Worm (Caenorhabditis elegans) whole organism, L1 larva: Measurements from ENCODE around the gene C54D10.3.

Experiments
- C04F5.9 ChIP-seq: sonication (generic microtip); optimal IDR thresholded peaks from 2 replicates; lab custom pipeline; 2016; ENCODE audit warnings: missing genetic modification characterization, missing compliant biosample characterization
- C16A3.4 ChIP-seq: fragments of 150-350 bp; optimal IDR thresholded peaks from 2 replicates; lab custom pipeline; 2014; ENCODE audit warnings: missing biosample characterization, missing genetic modification characterization
- Y116A8C.19 ChIP-seq: sonication (generic microtip); optimal IDR thresholded peaks from 2 replicates; lab custom pipeline; 2016; ENCODE audit warnings: missing compliant biosample characterization, missing genetic modification characterization, borderline replicate concordance
- aha-1 ChIP-seq: fragments of 150-350 bp; optimal IDR thresholded peaks from 2 replicates; lab custom pipeline; 2014; ENCODE audit warnings: missing biosample characterization, missing genetic modification characterization
- ama-1 ChIP-seq: fragments of 150-350 bp; optimal IDR thresholded peaks from 2 replicates; lab custom pipeline; 2014
- ceh-82 ChIP-seq, 3 experiments: fragments of 150-350 bp in 1 of 3; sonication (generic microtip) in 2 of 3; optimal IDR thresholded peaks; 2 replicates each; lab custom pipeline; 2014 to 2017; ENCODE audit warnings: missing biosample characterization in 3 of 3, missing genetic modification characterization in 3 of 3
- ceh-88 ChIP-seq: fragments of 200-800 bp; sonication (Bioruptor generic); IDR thresholded peaks from 2 replicates; pipeline ENCODE4 v1.3.6; 2022; ENCODE audit warnings: missing genetic modification characterization, missing compliant biosample characterization
- ces-1 ChIP-seq: fragments of 150-350 bp; optimal IDR thresholded peaks from 2 replicates; lab custom pipeline; 2014; ENCODE audit warnings: missing biosample characterization, missing genetic modification reagents, missing genetic modification characterization
- dpl-1 ChIP-seq, 3 experiments: fragments of 150-350 bp in 2 of 3; sonication (generic microtip) in 1 of 3; optimal IDR thresholded peaks; 2 replicates each; lab custom pipeline; 2014 to 2017; ENCODE audit warnings: missing biosample characterization in 3 of 3, missing genetic modification characterization in 3 of 3, missing genetic modification reagents in 3 of 3
- dsc-1 ChIP-seq: sonication (generic microtip); optimal IDR thresholded peaks from 2 replicates; lab custom pipeline; 2016; ENCODE audit warnings: mild to moderate bottlenecking, missing genetic modification characterization, missing compliant biosample characterization
- egl-27 ChIP-seq, 2 experiments: fragments of 150-350 bp in 1 of 2; sonication (generic microtip); optimal IDR thresholded peaks; 3 replicates each; lab custom pipeline; 2017 to 2018; ENCODE audit warnings: missing biosample characterization in 2 of 2, missing genetic modification characterization in 2 of 2, missing genetic modification reagents in 2 of 2
- elt-2 ChIP-seq: sonication (generic microtip); optimal IDR thresholded peaks from 2 replicates; lab custom pipeline; 2016; ENCODE audit warnings: missing genetic modification characterization, mild to moderate bottlenecking, inconsistent platforms, missing compliant biosample characterization, missing genetic modification reagents
- ets-5 ChIP-seq: fragments of 200-800 bp; sonication (Bioruptor generic); IDR thresholded peaks from 2 replicates; pipeline ENCODE4 v1.3.6; 2022; ENCODE audit warnings: missing genetic modification characterization, missing compliant biosample characterization
- fkh-10 ChIP-seq: sonication (generic microtip); optimal IDR thresholded peaks from 2 replicates; lab custom pipeline; 2017; ENCODE audit warnings: missing biosample characterization, missing genetic modification reagents, missing genetic modification characterization
- fos-1 ChIP-seq: fragments of 150-350 bp; optimal IDR thresholded peaks from 2 replicates; lab custom pipeline; 2014; ENCODE audit warnings: missing biosample characterization, missing genetic modification characterization
- hlh-4 ChIP-seq: sonication (generic microtip); optimal IDR thresholded peaks from 2 replicates; lab custom pipeline; 2016; ENCODE audit warnings: mild to moderate bottlenecking, missing genetic modification characterization, missing compliant biosample characterization
- hpl-2 ChIP-seq: fragments of 150-350 bp; optimal IDR thresholded peaks from 2 replicates; lab custom pipeline; 2014; ENCODE audit warnings: missing biosample characterization, missing genetic modification reagents, missing genetic modification characterization
- jun-1 ChIP-seq: fragments of 150-350 bp; optimal IDR thresholded peaks from 2 replicates; lab custom pipeline; 2014; ENCODE audit warnings: missing biosample characterization, missing genetic modification reagents, missing genetic modification characterization
- lin-13 ChIP-seq: fragments of 150-350 bp; optimal IDR thresholded peaks from 2 replicates; lab custom pipeline; 2014; ENCODE audit warnings: missing biosample characterization, missing genetic modification reagents, missing genetic modification characterization
- lin-14 ChIP-seq: fragments of 200-800 bp; sonication (Bioruptor generic); optimal IDR thresholded peaks from 2 replicates; lab custom pipeline; 2018; ENCODE audit warnings: mild to moderate bottlenecking, missing genetic modification characterization, moderate library complexity, missing compliant biosample characterization
- lsy-2 ChIP-seq, 2 experiments: fragments of 150-350 bp; optimal IDR thresholded peaks; 2 replicates each; lab custom pipeline; 2014; ENCODE audit warnings: missing biosample characterization in 2 of 2, missing genetic modification characterization in 2 of 2
- mab-9 ChIP-seq: fragments of 200-800 bp; sonication (Bioruptor generic); IDR thresholded peaks from 2 replicates; pipeline ENCODE4 v1.3.6; 2022; ENCODE audit warnings: missing genetic modification reagents, missing genetic modification characterization, missing compliant biosample characterization
- mdl-1 ChIP-seq, 2 experiments: fragments of 150-350 bp; optimal IDR thresholded peaks; 2 replicates each; lab custom pipeline; 2014 to 2017; ENCODE audit warnings: missing biosample characterization in 2 of 2, missing genetic modification characterization in 2 of 2, inconsistent platforms in 1 of 2
- mef-2 ChIP-seq: fragments of 150-350 bp; optimal IDR thresholded peaks from 2 replicates; lab custom pipeline; 2014; ENCODE audit warnings: missing biosample characterization, missing genetic modification characterization
- nhr-19 ChIP-seq: fragments of 200-800 bp; sonication (Bioruptor generic); conservative IDR thresholded peaks from 2 replicates; pipeline ENCODE4 v1.3.6; 2022; ENCODE audit warnings: missing genetic modification characterization, missing compliant biosample characterization
- nhr-20 ChIP-seq: sonication (generic microtip); optimal IDR thresholded peaks from 2 replicates; lab custom pipeline; 2016; ENCODE audit warnings: mild to moderate bottlenecking, missing genetic modification characterization, missing compliant biosample characterization
- nhr-237 ChIP-seq: fragments of 150-350 bp; optimal IDR thresholded peaks from 2 replicates; lab custom pipeline; 2014; ENCODE audit warnings: missing biosample characterization, missing genetic modification characterization
- nhr-28 ChIP-seq: fragments of 150-350 bp; optimal IDR thresholded peaks from 2 replicates; lab custom pipeline; 2014; ENCODE audit warnings: missing biosample characterization, missing genetic modification characterization
- nhr-71 ChIP-seq: sonication (generic microtip); optimal IDR thresholded peaks from 2 replicates; lab custom pipeline; 2016; ENCODE audit warnings: mild to moderate bottlenecking, missing genetic modification characterization, moderate library complexity, missing compliant biosample characterization
- nhr-84 ChIP-seq: sonication (generic microtip); optimal IDR thresholded peaks from 2 replicates; lab custom pipeline; 2017; ENCODE audit warnings: missing biosample characterization, missing genetic modification characterization
- nhr-90 ChIP-seq: sonication (generic microtip); optimal IDR thresholded peaks from 2 replicates; lab custom pipeline; 2016; ENCODE audit warnings: mild to moderate bottlenecking, missing genetic modification characterization, missing compliant biosample characterization; ENCODE audit not compliant: poor library complexity
- pqm-1 ChIP-seq: sonication (generic microtip); optimal IDR thresholded peaks from 3 replicates; lab custom pipeline; 2017; ENCODE audit warnings: missing biosample characterization, missing genetic modification characterization
- rnt-1 ChIP-seq: sonication (generic microtip); optimal IDR thresholded peaks from 2 replicates; lab custom pipeline; 2016; ENCODE audit warnings: mild to moderate bottlenecking, missing genetic modification characterization, moderate library complexity, missing compliant biosample characterization
- snpc-4 ChIP-seq: fragments of 150-350 bp; optimal IDR thresholded peaks from 2 replicates; lab custom pipeline; 2014; ENCODE audit warnings: missing biosample characterization, missing genetic modification characterization
- snu-23 ChIP-seq: sonication (generic microtip); optimal IDR thresholded peaks from 2 replicates; lab custom pipeline; 2016; ENCODE audit warnings: missing genetic modification characterization, missing compliant biosample characterization
- tbx-2 ChIP-seq: sonication (generic microtip); optimal IDR thresholded peaks from 2 replicates; lab custom pipeline; 2016; ENCODE audit warnings: missing genetic modification characterization, missing compliant biosample characterization
- tlp-1 ChIP-seq: fragments of 150-350 bp; optimal IDR thresholded peaks from 2 replicates; lab custom pipeline; 2014; ENCODE audit warnings: missing biosample characterization, missing genetic modification characterization
- unc-30 ChIP-seq: sonication (generic microtip); optimal IDR thresholded peaks from 2 replicates; lab custom pipeline; 2017; ENCODE audit warnings: missing biosample characterization, missing genetic modification characterization
- unc-86 ChIP-seq: sonication (generic microtip); optimal IDR thresholded peaks from 2 replicates; lab custom pipeline; 2016; ENCODE audit warnings: missing genetic modification characterization, missing compliant biosample characterization
- zag-1 ChIP-seq: fragments of 150-350 bp; optimal IDR thresholded peaks from 2 replicates; lab custom pipeline; 2014; ENCODE audit warnings: missing biosample characterization, missing genetic modification characterization
- ztf-4 ChIP-seq: fragments of 150-350 bp; optimal IDR thresholded peaks from 2 replicates; lab custom pipeline; 2014; ENCODE audit warnings: missing biosample characterization, missing genetic modification characterization

Gene C54D10.3

DNA sequence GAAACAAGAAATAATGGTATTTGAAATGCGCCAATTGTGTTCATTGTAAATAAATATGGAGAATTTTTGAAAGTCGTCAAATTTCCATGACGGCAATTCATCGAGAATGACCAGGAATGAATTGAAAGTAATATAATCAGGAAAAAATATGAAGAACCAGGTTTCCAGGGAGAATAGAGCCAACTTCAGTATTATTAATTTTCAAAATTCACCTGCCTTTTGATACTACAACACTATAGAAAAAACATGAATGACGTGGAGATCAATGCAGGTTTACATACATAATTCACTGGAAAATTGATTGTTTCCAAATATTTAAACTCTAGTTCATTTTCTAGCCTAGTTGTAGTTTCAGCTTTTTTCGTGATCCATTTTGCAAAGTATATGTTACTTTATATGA, 15.3 kb downstream of the C54D10.3 start, which contains the start of gene srh-25:
TSS of gene srh-25 (minus strand) at position 101 of the 400 bp plus-strand sequence.
- no peak for TF ChIP-seq unc-86
- peak; percentile 60 for TF ChIP-seq hlh-4 (tag; lab: Kevin White, UChicago)
- TF ChIP-seq mef-2 (tag; lab: Kevin White, UChicago) = no peak
- no peak for TF ChIP-seq Y116A8C.19 (tag; lab: Kevin White, UChicago)
- no peak for TF ChIP-seq ama-1 (lab: Kevin White, UChicago)
- TF ChIP-seq nhr-90 (tag; lab: Kevin White, UChicago) = no peak
- TF ChIP-seq mab-9 (GFP tag; lab: Robert Waterston, UW) = no peak

DNA sequence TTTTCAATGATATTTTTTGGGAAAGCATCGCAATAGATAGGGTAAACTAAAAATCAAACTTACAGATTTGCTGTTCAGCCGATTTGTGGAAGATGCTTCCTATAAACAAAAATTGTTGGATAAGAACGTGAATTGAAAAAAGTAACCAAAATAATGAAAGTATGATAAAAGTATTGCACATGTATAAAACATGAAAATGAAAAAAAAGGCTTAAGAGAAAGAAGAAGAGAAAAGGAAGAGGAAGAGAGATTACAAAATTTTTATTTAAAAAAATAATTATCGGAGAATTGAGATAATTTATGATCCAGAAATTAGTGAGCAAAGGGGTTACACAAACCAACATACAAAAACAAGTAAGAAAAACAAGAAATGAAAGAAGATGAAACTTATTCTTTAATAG, 23.0 kb downstream of the C54D10.3 start, which contains the start of gene pals-37:
TSS of gene pals-37 (minus strand) at position 101 of the 400 bp plus-strand sequence.
- TF ChIP-seq C04F5.9 (tag; lab: Kevin White, UChicago) (no peak), ces-1 (GFP tag; lab: Kevin White, UChicago) (no peak), zag-1 (tag; lab: Kevin White, UChicago) (no peak), nhr-71 (tag; lab: Kevin White, UChicago) (no peak), nhr-20 (tag; lab: Kevin White, UChicago) (no peak), rnt-1 (no peak), mab-9 (GFP tag; lab: Robert Waterston, UW) (no peak), nhr-28 (tag; lab: Kevin White, UChicago) (no peak), dsc-1 (tag; lab: Kevin White, UChicago) (no peak), hpl-2 (GFP tag; lab: Kevin White, UChicago) (no peak), lin-14 (no peak), snu-23 (GFP tag; lab: Kevin White, UChicago) (no peak), unc-30 (tag; lab: Kevin White, UChicago) (no peak), egl-27 (tag; optimal IDR thresholded peaks at IDR 0.05; lab: Kevin White, UChicago) (no peak), lsy-2 (tag; optimal IDR thresholded peaks at IDR 0.05; lab: Kevin White, UChicago) (no peak), tlp-1 (tag; lab: Kevin White, UChicago) (no peak), pqm-1 (tag; lab: Kevin White, UChicago) (no peak), nhr-90 (tag; lab: Kevin White, UChicago) (no peak), Y116A8C.19 (tag; lab: Kevin White, UChicago) (no peak)

DNA sequence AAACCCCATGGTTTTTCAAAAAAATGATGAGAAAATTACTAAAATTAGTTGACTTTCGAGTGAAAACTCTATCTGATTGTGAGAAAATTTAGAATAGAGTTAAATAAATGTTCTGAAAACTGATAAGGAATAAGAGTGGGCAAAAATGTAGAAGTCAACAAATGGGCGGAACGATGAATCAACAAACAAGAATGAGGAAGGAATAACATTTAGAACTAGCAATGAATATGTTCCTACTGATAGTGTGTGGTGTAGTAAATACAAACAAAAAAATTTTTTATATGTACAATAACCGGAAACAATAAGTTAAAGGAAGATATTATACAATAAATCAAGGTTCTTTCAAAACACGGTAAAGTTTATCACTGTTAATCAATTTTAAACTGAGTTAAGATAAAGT, 25.4 kb downstream of the C54D10.3 start, which contains the start of gene pals-39:
TSS of gene pals-39 (minus strand) at position 101 of the 400 bp plus-strand sequence.
- TF ChIP-seq nhr-84 (tag; lab: Kevin White, UChicago) (no peak), fos-1 (no peak), ceh-82 (tag; optimal IDR thresholded peaks at IDR 0.05; lab: Kevin White, UChicago) (no peak), nhr-237 (no peak), jun-1 (no peak), nhr-20 (tag; lab: Kevin White, UChicago) (no peak), ztf-4 (tag; lab: Kevin White, UChicago) (no peak), dpl-1 (GFP tag; optimal IDR thresholded peaks at IDR 0.05; lab: Kevin White, UChicago) (no peak), C16A3.4 (tag; lab: Kevin White, UChicago) (no peak), fkh-10 (GFP tag; lab: Kevin White, UChicago) (no peak), snpc-4 (no peak), lin-13 (GFP tag; lab: Kevin White, UChicago) (no peak), tbx-2 (no peak), mdl-1 (tag; optimal IDR thresholded peaks at IDR 0.05; lab: Kevin White, UChicago) (no peak), ets-5 (GFP tag; lab: Robert Waterston, UW) (no peak), aha-1 (tag; lab: Kevin White, UChicago) (no peak), nhr-19 (GFP tag; lab: Robert Waterston, UW) (no peak), ceh-88 (no peak), elt-2 (no peak), mab-9 (GFP tag; lab: Robert Waterston, UW) (no peak)
